Worm (Caenorhabditis elegans) whole organism, L4 larva: ENCODE measurements around the gene B0334.5.

Source experiments
- egl-43 ChIP-seq: fragments of 200-800 bp; sonication (Bioruptor generic); IDR thresholded peaks from 2 replicates; pipeline ENCODE4 v1.3.6; 2022; ENCODE audit warnings: missing genetic modification reagents, missing genetic modification characterization, missing compliant biosample characterization
- fos-1 ChIP-seq: fragments of 150-350 bp; optimal IDR thresholded peaks from 2 replicates; lab custom pipeline; 2014; ENCODE audit warnings: missing biosample characterization, missing genetic modification characterization
- hif-1 ChIP-seq, 2 experiments: sonication (generic microtip); optimal IDR thresholded peaks; 2 replicates each; lab custom pipeline; 2016 to 2017; ENCODE audit warnings: missing compliant biosample characterization in 2 of 2, missing genetic modification characterization in 2 of 2, missing genetic modification reagents in 2 of 2, missing genotype in 2 of 2, mild to moderate bottlenecking in 1 of 2
- lim-7 ChIP-seq: fragments of 200-800 bp; sonication (Bioruptor generic); IDR thresholded peaks from 2 replicates; pipeline ENCODE4 v1.3.6; 2022; ENCODE audit warnings: missing genetic modification characterization, missing compliant biosample characterization
- mep-1 ChIP-seq: fragments of 150-350 bp; sonication (generic microtip); optimal IDR thresholded peaks from 3 replicates; lab custom pipeline; 2014; ENCODE audit warnings: missing biosample characterization, missing genetic modification characterization
- nhr-11 ChIP-seq: fragments of 150-350 bp; optimal IDR thresholded peaks from 2 replicates; lab custom pipeline; 2014; ENCODE audit warnings: missing biosample characterization, missing genetic modification characterization
- rbr-2 ChIP-seq: sonication (generic microtip); optimal IDR thresholded peaks from 2 replicates; lab custom pipeline; 2016; ENCODE audit warnings: missing genotype, missing genetic modification characterization, missing compliant biosample characterization
- tra-1 ChIP-seq: fragments of 200-800 bp; sonication (Bioruptor generic); IDR thresholded peaks from 2 replicates; pipeline ENCODE4 v1.3.6; 2022; ENCODE audit warnings: missing genetic modification reagents, missing genetic modification characterization, missing compliant biosample characterization
- ztf-11 ChIP-seq: fragments of 150-350 bp; optimal IDR thresholded peaks from 2 replicates; lab custom pipeline; 2014; ENCODE audit warnings: missing biosample characterization, missing genetic modification characterization

- TF ChIP-seq fos-1 (tag; lab: Kevin White, UChicago) (no peak), hif-1 (tag; optimal IDR thresholded peaks at IDR 0.05; lab: Kevin White, UChicago) (no peak), tra-1 (GFP tag; lab: Robert Waterston, UW) (no peak), mep-1 (tag; lab: Kevin White, UChicago) (no peak), rbr-2 (tag; lab: Kevin White, UChicago) (no peak), ztf-11 (tag; lab: Kevin White, UChicago) (no peak), nhr-11 (tag; lab: Kevin White, UChicago) (no peak), lim-7 (GFP tag; lab: Robert Waterston, UW) (no peak), egl-43 (GFP tag; lab: Robert Waterston, UW) (no peak)
Observed at ce11 chrII:11533716-11534115, 36.3 kb downstream of the B0334.5 start, which contains the start of gene mdt-8.
